Worm (Caenorhabditis elegans): Measurements from ENCODE around the gene W02B8.1.

DNA sequence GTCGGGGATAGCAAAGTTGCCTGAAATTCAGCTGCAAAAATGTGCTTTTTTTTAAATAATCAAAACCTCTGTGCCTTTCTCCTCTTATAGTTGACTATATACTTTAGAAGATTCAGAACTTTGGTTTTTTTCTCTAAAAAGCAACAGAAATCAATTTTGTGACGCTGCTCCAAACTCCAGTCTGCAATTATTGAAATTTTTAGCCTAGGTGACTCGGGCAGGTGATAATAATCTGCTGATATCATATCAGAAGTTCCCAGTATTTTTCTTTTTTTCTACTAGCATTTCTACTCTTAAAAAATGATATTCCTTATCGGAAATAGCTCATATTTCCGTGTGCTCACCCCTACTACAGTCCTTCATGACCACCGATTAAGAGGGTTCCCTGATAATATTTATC is 47.4 kb upstream of the W02B8.1 start, which contains the start of gene sre-44:
- TF ChIP-seq lin-35 (GFP tag; optimal IDR thresholded peaks at IDR 0.05) = no peak
- TF ChIP-seq skn-1 (tag; optimal IDR thresholded peaks at IDR 0.05) = no peak
- TF ChIP-seq nhr-19 (GFP tag; conservative IDR thresholded peaks at IDR 0.05) = no peak
- TF ChIP-seq nhr-71 (tag; optimal IDR thresholded peaks at IDR 0.05) = no peak

Measured in whole organism, L1 larva.